Fruit fly (Drosophila melanogaster) whole organism, embryonic: ENCODE measurements around the gene CG9760.

Source experiments
- Abd-B ChIP-seq: fragments of 200-800 bp; sonication (Bioruptor generic); optimal IDR thresholded peaks from 2 replicates; lab custom pipeline; 2018; ENCODE audit warnings: missing biosample characterization, mild to moderate bottlenecking, missing genetic modification characterization, moderate library complexity
- Antp ChIP-seq: fragments of 200-800 bp; sonication (Bioruptor generic); optimal IDR thresholded peaks from 3 replicates; lab custom pipeline; 2016; ENCODE audit warnings: missing biosample characterization, missing genetic modification characterization
- Atf-2 ChIP-seq: fragments of 200-800 bp; sonication (Bioruptor generic); optimal IDR thresholded peaks from 2 replicates; lab custom pipeline; 2016; ENCODE audit warnings: missing biosample characterization, missing genetic modification characterization
- CG10147 ChIP-seq: fragments of 200-800 bp; sonication (Bioruptor generic); optimal IDR thresholded peaks from 2 replicates; lab custom pipeline; 2019; ENCODE audit warnings: missing biosample characterization, mild to moderate bottlenecking, missing genetic modification characterization, moderate library complexity
- CG12071 ChIP-seq: fragments of 200-800 bp; sonication (Bioruptor generic); optimal IDR thresholded peaks from 3 replicates; lab custom pipeline; 2018; ENCODE audit warnings: missing biosample characterization, mild to moderate bottlenecking, missing genetic modification characterization
- CG12104 ChIP-seq: fragments of 200-800 bp; sonication (Bioruptor generic); optimal IDR thresholded peaks from 3 replicates; lab custom pipeline; 2016; ENCODE audit warnings: missing biosample characterization, missing genetic modification characterization
- CG12299 ChIP-seq: fragments of 200-800 bp; sonication (Bioruptor generic); optimal IDR thresholded peaks from 2 replicates; lab custom pipeline; 2018; ENCODE audit warnings: missing biosample characterization, mild to moderate bottlenecking, missing genetic modification characterization
- CG13123 ChIP-seq: fragments of 200-800 bp; sonication (Bioruptor generic); optimal IDR thresholded peaks from 2 replicates; lab custom pipeline; 2016; ENCODE audit warnings: missing biosample characterization, missing genetic modification characterization
- CG14965 ChIP-seq: fragments of 200-800 bp; sonication (Bioruptor generic); optimal IDR thresholded peaks from 2 replicates; lab custom pipeline; 2016; ENCODE audit warnings: missing biosample characterization, missing genetic modification characterization, borderline replicate concordance
- CG15073 ChIP-seq: fragments of 200-800 bp; sonication (Bioruptor generic); optimal IDR thresholded peaks from 2 replicates; lab custom pipeline; 2016; ENCODE audit warnings: missing biosample characterization, missing genetic modification characterization
- CG1603 ChIP-seq: fragments of 200-800 bp; sonication (Bioruptor generic); optimal IDR thresholded peaks from 2 replicates; lab custom pipeline; 2019; ENCODE audit warnings: missing biosample characterization, mild to moderate bottlenecking, missing genetic modification characterization, moderate library complexity
- CG16815 ChIP-seq: fragments of 200-800 bp; sonication (Bioruptor generic); optimal IDR thresholded peaks from 3 replicates; lab custom pipeline; 2017; ENCODE audit warnings: missing biosample characterization, mild to moderate bottlenecking, missing genetic modification characterization
- CG30020 ChIP-seq: fragments of 200-800 bp; optimal IDR thresholded peaks from 2 replicates; lab custom pipeline; 2019; ENCODE audit warnings: missing biosample characterization, mild to moderate bottlenecking, missing genetic modification characterization, moderate library complexity
- CG32772 ChIP-seq: fragments of 200-800 bp; sonication (Bioruptor generic); IDR thresholded peaks from 2 replicates; pipeline ENCODE4 v1.3.6; 2022; ENCODE audit warnings: missing biosample characterization, missing genetic modification characterization
- CG33213 ChIP-seq: fragments of 200-800 bp; sonication (Bioruptor generic); optimal IDR thresholded peaks from 3 replicates; lab custom pipeline; 2016; ENCODE audit warnings: missing biosample characterization, missing genetic modification characterization
- CG3838 ChIP-seq: fragments of 200-800 bp; sonication (Bioruptor generic); optimal IDR thresholded peaks from 3 replicates; lab custom pipeline; 2016; ENCODE audit warnings: missing biosample characterization, missing genetic modification characterization
- CG4404 ChIP-seq: fragments of 200-800 bp; sonication (Bioruptor generic); IDR thresholded peaks from 2 replicates; pipeline ENCODE4 v1.3.6; 2022; ENCODE audit warnings: missing biosample characterization, missing genetic modification characterization
- CG6654 ChIP-seq: fragments of 200-800 bp; sonication (Bioruptor generic); optimal IDR thresholded peaks from 2 replicates; lab custom pipeline; 2017; ENCODE audit warnings: missing biosample characterization, mild to moderate bottlenecking, missing genetic modification characterization
- CG7271 ChIP-seq: fragments of 200-800 bp; sonication (Bioruptor generic); optimal IDR thresholded peaks from 2 replicates; lab custom pipeline; 2018; ENCODE audit warnings: missing biosample characterization, mild to moderate bottlenecking, missing genetic modification characterization, moderate library complexity
- CG7963 ChIP-seq: fragments of 200-800 bp; sonication (Bioruptor generic); IDR thresholded peaks from 3 replicates; pipeline ENCODE4 v1.3.6; 2022; ENCODE audit warnings: missing biosample characterization, missing genetic modification characterization; ENCODE audit not compliant: partially characterized antibody
- CHES-1-like ChIP-seq: fragments of 200-800 bp; sonication (Bioruptor generic); optimal IDR thresholded peaks from 2 replicates; lab custom pipeline; 2016; ENCODE audit warnings: missing biosample characterization, missing genetic modification characterization
- Chrac-16 ChIP-seq: fragments of 200-800 bp; sonication (Bioruptor generic); optimal IDR thresholded peaks from 3 replicates; lab custom pipeline; 2016; ENCODE audit warnings: missing biosample characterization, missing genetic modification characterization
- Dfd ChIP-seq, 2 experiments: fragments of >200 bp; optimal IDR thresholded peaks; 2 replicates each; lab custom pipeline; 2017; ENCODE audit warnings: missing biosample characterization in 2 of 2, missing genetic modification characterization in 2 of 2
- Dp ChIP-seq: fragments of 200-800 bp; sonication (Bioruptor generic); optimal IDR thresholded peaks from 2 replicates; lab custom pipeline; 2018; ENCODE audit warnings: missing biosample characterization, mild to moderate bottlenecking, missing genetic modification characterization, moderate library complexity
- H15 ChIP-seq: fragments of 200-800 bp; sonication (Bioruptor generic); IDR thresholded peaks from 3 replicates; pipeline ENCODE4 v1.3.6; 2022; ENCODE audit warnings: missing biosample characterization, missing genetic modification characterization
- H2.0 ChIP-seq: fragments of 200-800 bp; sonication (Bioruptor generic); IDR thresholded peaks from 2 replicates; pipeline ENCODE4 v1.3.6; 2022; ENCODE audit warnings: missing biosample characterization, missing genetic modification characterization
- Lim3 ChIP-seq: fragments of 200-800 bp; sonication (Bioruptor generic); IDR thresholded peaks from 2 replicates; pipeline ENCODE4 v1.3.6; 2022; ENCODE audit warnings: missing biosample characterization, missing genetic modification characterization
- MTF-1 ChIP-seq: fragments of 200-800 bp; sonication (Bioruptor generic); optimal IDR thresholded peaks from 2 replicates; lab custom pipeline; 2018; ENCODE audit warnings: missing biosample characterization, mild to moderate bottlenecking, missing genetic modification characterization, borderline replicate concordance
- Neu2 ChIP-seq: fragments of 200-800 bp; sonication (Bioruptor generic); optimal IDR thresholded peaks from 3 replicates; lab custom pipeline; 2016; ENCODE audit warnings: missing biosample characterization, missing genetic modification characterization, borderline replicate concordance
- Nf-YB ChIP-seq: fragments of 200-800 bp; sonication (Bioruptor generic); optimal IDR thresholded peaks from 3 replicates; lab custom pipeline; 2019; ENCODE audit warnings: missing biosample characterization, mild to moderate bottlenecking, missing genetic modification characterization, moderate library complexity
- Poxn ChIP-seq: fragments of 200-800 bp; sonication (Bioruptor generic); IDR thresholded peaks from 2 replicates; pipeline ENCODE4 v1.3.6; 2022; ENCODE audit warnings: missing biosample characterization, missing genetic modification characterization
- Rx ChIP-seq: fragments of 200-800 bp; sonication (Bioruptor generic); IDR thresholded peaks from 2 replicates; pipeline ENCODE4 v1.3.6; 2022; ENCODE audit warnings: missing biosample characterization, missing genetic modification characterization
- TFAM ChIP-seq: fragments of 200-800 bp; sonication (Bioruptor generic); optimal IDR thresholded peaks from 2 replicates; lab custom pipeline; 2017; ENCODE audit warnings: missing biosample characterization, missing genetic modification characterization, inconsistent platforms
- bbx ChIP-seq: fragments of 200-800 bp; sonication (Bioruptor generic); IDR thresholded peaks from 2 replicates; pipeline ENCODE4 v1.3.6; 2022; ENCODE audit warnings: missing biosample characterization, missing genetic modification characterization; ENCODE audit not compliant: partially characterized antibody
- chm ChIP-seq: fragments of 200-800 bp; sonication (Bioruptor generic); IDR thresholded peaks from 2 replicates; pipeline ENCODE4 v1.3.6; 2022; ENCODE audit warnings: missing biosample characterization, missing genetic modification characterization
- dm ChIP-seq: fragments of 200-800 bp; sonication (Bioruptor generic); optimal IDR thresholded peaks from 3 replicates; lab custom pipeline; 2016; ENCODE audit warnings: missing biosample characterization, missing genetic modification characterization
- ftz-f1 ChIP-seq: fragments of 200-800 bp; sonication (Bioruptor generic); optimal IDR thresholded peaks from 2 replicates; lab custom pipeline; 2016; ENCODE audit warnings: missing biosample characterization, missing genetic modification characterization
- grau ChIP-seq: fragments of 200-800 bp; optimal IDR thresholded peaks from 3 replicates; lab custom pipeline; 2019; ENCODE audit warnings: missing biosample characterization, mild to moderate bottlenecking, missing genetic modification characterization, moderate library complexity
- jigr1 ChIP-seq: fragments of 200-800 bp; sonication (Bioruptor generic); IDR thresholded peaks from 3 replicates; pipeline ENCODE4 v1.3.6; 2022; ENCODE audit warnings: missing biosample characterization, missing genetic modification characterization
- jing ChIP-seq: fragments of 200-800 bp; sonication (Bioruptor generic); optimal IDR thresholded peaks from 2 replicates; lab custom pipeline; 2018; ENCODE audit warnings: missing biosample characterization, mild to moderate bottlenecking, missing genetic modification characterization
- lilli ChIP-seq: fragments of 200-800 bp; sonication (Bioruptor generic); optimal IDR thresholded peaks from 3 replicates; lab custom pipeline; 2016; ENCODE audit warnings: missing biosample characterization, missing genetic modification characterization
- nau ChIP-seq: fragments of 200-800 bp; sonication (Bioruptor generic); optimal IDR thresholded peaks from 3 replicates; lab custom pipeline; 2017; ENCODE audit warnings: missing biosample characterization, mild to moderate bottlenecking, missing genetic modification characterization, missing genetic modification reagents
- nerfin-1 ChIP-seq: fragments of 200-800 bp; sonication (Bioruptor generic); optimal IDR thresholded peaks from 3 replicates; lab custom pipeline; 2019; ENCODE audit warnings: missing biosample characterization, mild to moderate bottlenecking, missing genetic modification characterization, moderate library complexity
- otp ChIP-seq: fragments of 200-800 bp; sonication (Bioruptor generic); IDR thresholded peaks from 3 replicates; pipeline ENCODE4, ENCODE4 v1.3.6; 2022; ENCODE audit warnings: missing biosample characterization, missing genetic modification characterization
- pita ChIP-seq: fragments of 200-800 bp; sonication (Bioruptor generic); optimal IDR thresholded peaks from 2 replicates; lab custom pipeline; 2017; ENCODE audit warnings: missing biosample characterization, mild to moderate bottlenecking, missing genetic modification characterization
- pum ChIP-seq: fragments of 200-800 bp; sonication (Bioruptor generic); optimal IDR thresholded peaks from 2 replicates; lab custom pipeline; 2016; ENCODE audit warnings: missing biosample characterization, missing genetic modification characterization
- schlank ChIP-seq: fragments of 200-800 bp; sonication (Bioruptor generic); optimal IDR thresholded peaks from 2 replicates; lab custom pipeline; 2018; ENCODE audit warnings: missing biosample characterization, mild to moderate bottlenecking, missing genetic modification characterization
- sens-2 ChIP-seq: fragments of 200-800 bp; sonication (Bioruptor generic); IDR thresholded peaks from 2 replicates; pipeline ENCODE4 v1.3.6; 2022; ENCODE audit warnings: missing biosample characterization, missing genetic modification characterization
- sug ChIP-seq: fragments of 200-800 bp; optimal IDR thresholded peaks from 2 replicates; lab custom pipeline; 2019; ENCODE audit warnings: missing biosample characterization, mild to moderate bottlenecking, missing genetic modification characterization, moderate library complexity
- wdn ChIP-seq: fragments of 200-800 bp; sonication (Bioruptor generic); IDR thresholded peaks from 2 replicates; pipeline ENCODE4 v1.3.6; 2022; ENCODE audit warnings: missing biosample characterization, missing genetic modification characterization

Gene CG9760

dm6 chr3L:12115966-12116735 lies 47.4 kb downstream of the CG9760 start, which contains the start of gene vers (continued):
- TF ChIP-seq CG32772 (GFP tag; lab: Robert Waterston, UW) (no peak), Rx (GFP tag; lab: Robert Waterston, UW) (no peak), bbx (GFP tag; lab: Robert Waterston, UW) (peak; percentile 95), MTF-1 (GFP tag; lab: Kevin White, UChicago) (no peak), CG12104 (no peak), otp (no peak; the same call in 2 of the 3 replicates), CG4404 (GFP tag; lab: Robert Waterston, UW) (no peak), Chrac-16 (GFP tag; lab: Kevin White, UChicago) (peak; percentile 6), Antp (GFP tag; lab: Kevin White, UChicago) (no peak), H2.0 (GFP tag; lab: Robert Waterston, UW) (no peak), Abd-B (GFP tag; lab: Kevin White, UChicago) (peak; percentile 7), Atf-2 (GFP tag; lab: Kevin White, UChicago) (no peak), nau (GFP tag; lab: Kevin White, UChicago) (no peak), sens-2 (no peak), CG13123 (no peak), CG7963 (GFP tag; lab: Robert Waterston, UW) (peak; percentile 82), CG3838 (no peak), pum (GFP tag; lab: Kevin White, UChicago) (no peak), H15 (GFP tag; lab: Robert Waterston, UW) (no peak), chm (no peak), CG33213 (GFP tag; lab: Kevin White, UChicago) (peak; percentile 62), CG10147 (no peak), nerfin-1 (tag; lab: Kevin White, UChicago) (no peak), CG12071 (GFP tag; lab: Kevin White, UChicago) (no peak), CG14965 (GFP tag; lab: Kevin White, UChicago) (no peak), jing (GFP tag; lab: Kevin White, UChicago) (no peak), Dfd (GFP tag; optimal IDR thresholded peaks at IDR 0.05; lab: Kevin White, UChicago) (no peak), jigr1 (GFP tag; lab: Robert Waterston, UW) (no peak), CHES-1-like (GFP tag; lab: Kevin White, UChicago) (peak; percentile 59), Lim3 (GFP tag; lab: Robert Waterston, UW) (no peak), wdn (GFP tag; lab: Robert Waterston, UW) (no peak), grau (tag; lab: Kevin White, UChicago) (peak; percentile 10), dm (GFP tag; lab: Kevin White, UChicago) (peak; percentile 13), CG30020 (peak; percentile 32), sug (tag; lab: Kevin White, UChicago) (peak; percentile 3), Poxn (GFP tag; lab: Robert Waterston, UW) (no peak), lilli (GFP tag; lab: Kevin White, UChicago) (peak; percentile 45), Neu2 (no peak), CG6654 (GFP tag; lab: Kevin White, UChicago) (no peak), CG16815 (GFP tag; lab: Kevin White, UChicago) (no peak), TFAM (GFP tag; lab: Kevin White, UChicago) (no peak), pita (no peak), schlank (tag; lab: Kevin White, UChicago) (no peak), CG15073 (GFP tag; lab: Kevin White, UChicago) (no peak), CG1603 (tag; lab: Kevin White, UChicago) (peak; percentile 70), CG7271 (tag; lab: Kevin White, UChicago) (no peak), ftz-f1 (GFP tag; lab: Kevin White, UChicago) (no peak), Dp (GFP tag; lab: Kevin White, UChicago) (peak; percentile 98), Nf-YB (no peak), CG12299 (tag; lab: Kevin White, UChicago) (no peak)
